Fruit fly (Drosophila melanogaster): ENCODE measurements around the gene CG2701.

Gene CG2701

DNA sequence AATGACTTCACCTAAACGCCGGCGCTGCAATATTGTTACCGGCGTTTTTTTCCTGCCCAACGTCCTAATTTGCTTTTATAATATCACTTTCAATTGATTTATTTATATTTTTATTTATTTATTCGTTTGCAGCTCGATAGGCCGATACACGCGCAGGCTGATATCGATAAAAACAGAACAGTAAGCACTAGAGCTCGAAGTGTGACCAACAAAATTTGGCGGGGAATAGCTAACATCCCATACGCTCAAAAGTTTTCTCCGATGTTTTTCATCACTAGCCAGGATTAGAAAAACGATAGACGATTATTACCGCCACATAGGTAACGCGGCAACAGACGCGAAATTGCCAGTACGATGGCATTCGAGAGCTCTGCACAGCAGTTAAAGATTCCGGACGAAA lies 6.4 kb downstream of the CG2701 start, which contains the start of the genes CG2685 and CG2694 (continued):
- TF ChIP-seq CG16813 (GFP tag; IDR thresholded peaks at IDR 0.05; ENCODE audit: partially characterized antibody): peak; percentile 78
- 0 out of 2 replicates have a peak, but pooled peaks have one; percentile 7 for TF ChIP-seq Xrp1 (GFP tag; IDR thresholded peaks at IDR 0.05)
- TF ChIP-seq mld (GFP tag; IDR thresholded peaks at IDR 0.05; ENCODE audit: partially characterized antibody): peak; percentile 57; the same call in 2 of the 3 replicates
- TF ChIP-seq CG14050 (GFP tag; IDR thresholded peaks at IDR 0.05): no peak
- TF ChIP-seq Dll (GFP tag; IDR thresholded peaks at IDR 0.05; ENCODE audit: partially characterized antibody): peak; percentile 67; the same call in 3 of the 4 replicates
- no peak for TF ChIP-seq lbe (GFP tag; optimal IDR thresholded peaks at IDR 0.05)
- TF ChIP-seq CG4617 (GFP tag; optimal IDR thresholded peaks at IDR 0.05; ENCODE audit: borderline replicate concordance): peak; percentile 33
- TF ChIP-seq Ets65A (GFP tag): peak; percentile 42
- peak; percentile 39; the same call in 1 of the 3 replicates for TF ChIP-seq CG11560 (tag; IDR thresholded peaks at IDR 0.05)
- peak; percentile 79 for TF ChIP-seq pzg (GFP tag; optimal IDR thresholded peaks at IDR 0.05)
- TF ChIP-seq PHDP (tag; optimal IDR thresholded peaks at IDR 0.05): no peak
- TF ChIP-seq CG9932 (GFP tag; IDR thresholded peaks at IDR 0.05): peak; percentile 54; the same call in 1 of the 2 replicates
- TF ChIP-seq sim (GFP tag; IDR thresholded peaks at IDR 0.05): no peak
- no peak for TF ChIP-seq cwo (GFP tag; optimal IDR thresholded peaks at IDR 0.05)
- peak; percentile 41 for TF ChIP-seq MESR4 (GFP tag; optimal IDR thresholded peaks at IDR 0.05)
- TF ChIP-seq CG3847 (GFP tag; IDR thresholded peaks at IDR 0.05): peak; percentile 49; the same call in 1 of the 2 replicates
- TF ChIP-seq mirr (GFP tag; optimal IDR thresholded peaks at IDR 0.05): no peak
- TF ChIP-seq CG1792 (GFP tag; optimal IDR thresholded peaks at IDR 0.05): no peak
- TF ChIP-seq Ada2b (GFP tag; IDR thresholded peaks at IDR 0.05): no peak
- TF ChIP-seq Six4 (GFP tag; optimal IDR thresholded peaks at IDR 0.05): no peak
- TF ChIP-seq disco-r (GFP tag; optimal IDR thresholded peaks at IDR 0.05): no peak
- no peak for TF ChIP-seq CG9876 (GFP tag; optimal IDR thresholded peaks at IDR 0.05)
- peak; percentile 58; the same call in 1 of the 2 replicates for TF ChIP-seq nerfin-2 (GFP tag; IDR thresholded peaks at IDR 0.05; ENCODE audit: partially characterized antibody)
- peak; percentile 79 for TF ChIP-seq Sry-δ (GFP tag; optimal IDR thresholded peaks at IDR 0.05)
- no peak for TF ChIP-seq abd-A (tag; optimal IDR thresholded peaks at IDR 0.05)
- no peak for TF ChIP-seq cato (GFP tag; optimal IDR thresholded peaks at IDR 0.05; ENCODE audit: borderline replicate concordance)
- TF ChIP-seq ttk (GFP tag; IDR thresholded peaks at IDR 0.05): no peak
- peak; percentile 7 for TF ChIP-seq CG30403 (GFP tag; optimal IDR thresholded peaks at IDR 0.05)
- TF ChIP-seq CG14860 (GFP tag; IDR thresholded peaks at IDR 0.05; ENCODE audit: partially characterized antibody): peak; percentile 65
- TF ChIP-seq sens (GFP tag): no peak
- TF ChIP-seq CG17829 (tag; optimal IDR thresholded peaks at IDR 0.05): peak; percentile 28
- TF ChIP-seq hkb (optimal IDR thresholded peaks at IDR 0.05): no peak
- TF ChIP-seq hkb (GFP tag; IDR thresholded peaks at IDR 0.05): no peak
- no peak for TF ChIP-seq Xbp1 (GFP tag; optimal IDR thresholded peaks at IDR 0.05)
- peak; percentile 16 for TF ChIP-seq mam (GFP tag; optimal IDR thresholded peaks at IDR 0.05)
- TF ChIP-seq Elba2 (GFP tag; optimal IDR thresholded peaks at IDR 0.05): no peak

DNA sequence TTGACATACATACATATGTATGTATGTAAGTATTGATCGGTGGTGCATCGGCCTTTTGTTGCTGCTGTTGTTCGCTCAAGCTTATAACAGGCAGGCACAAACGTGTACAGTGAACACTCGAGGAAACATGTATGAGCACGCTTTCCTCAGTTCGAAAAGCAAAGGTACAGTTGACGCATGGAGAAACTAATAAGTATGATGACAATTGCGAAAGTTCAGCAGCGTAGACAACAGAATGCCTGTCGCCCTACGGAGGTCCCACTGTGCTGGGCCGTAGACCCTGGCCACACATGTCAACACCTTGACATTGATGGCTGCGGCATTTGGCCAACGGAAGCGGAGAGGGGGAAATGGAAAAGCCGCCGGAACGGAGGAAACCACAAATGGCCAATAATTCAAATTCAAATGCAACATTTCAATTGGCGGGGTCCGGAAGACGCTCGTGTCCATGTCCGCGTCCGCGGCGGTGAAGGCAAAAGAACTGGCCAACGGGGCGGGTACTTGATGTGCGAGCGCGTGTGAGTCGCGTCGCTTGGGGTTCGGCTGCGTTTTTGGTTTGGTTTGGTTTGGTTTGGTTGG lies 11.9 kb downstream of the CG2701 start, which contains the start of gene CG2681:
Gene CG2681 (plus strand): TSS at position 529 of the 579 bp plus-strand sequence.
- TF ChIP-seq Blimp-1 (GFP tag; optimal IDR thresholded peaks at IDR 0.05) (no peak), CG4328 (GFP tag; optimal IDR thresholded peaks at IDR 0.05) (no peak), Rx (GFP tag; IDR thresholded peaks at IDR 0.05) (peak; percentile 53), mirr (GFP tag; optimal IDR thresholded peaks at IDR 0.05) (no peak), nerfin-1 (tag; optimal IDR thresholded peaks at IDR 0.05) (no peak), Ravus (GFP tag; IDR thresholded peaks at IDR 0.05) (no peak), CG3281 (GFP tag; optimal IDR thresholded peaks at IDR 0.05) (no peak), Hey (tag; optimal IDR thresholded peaks at IDR 0.05) (no peak), CG10267 (tag; optimal IDR thresholded peaks at IDR 0.05) (no peak), HLH3B (GFP tag; IDR thresholded peaks at IDR 0.05) (peak; percentile 56), bowl (GFP tag; IDR thresholded peaks at IDR 0.05) (no peak), CG3838 (GFP tag; optimal IDR thresholded peaks at IDR 0.05) (no peak), CG16815 (GFP tag; optimal IDR thresholded peaks at IDR 0.05) (no peak), Kr (GFP tag; optimal IDR thresholded peaks at IDR 0.05) (no peak), CG1233 (GFP tag; optimal IDR thresholded peaks at IDR 0.05) (no peak), Hsf (GFP tag; optimal IDR thresholded peaks at IDR 0.05) (peak; percentile 27), yki (optimal IDR thresholded peaks at IDR 0.05) (no peak), usp (GFP tag; optimal IDR thresholded peaks at IDR 0.05) (no peak), MESR4 (GFP tag; optimal IDR thresholded peaks at IDR 0.05) (no peak)

Measured in whole organism, embryonic.